Worm (Caenorhabditis elegans) whole organism, dauer: Measurements from ENCODE around the gene uggt-1.

Source experiments
- unc-62 ChIP-seq: sonication (generic microtip); optimal IDR thresholded peaks from 2 replicates; lab custom pipeline; 2017; ENCODE audit warnings: missing biosample characterization, missing genetic modification reagents, missing genetic modification characterization

Gene uggt-1

ce11 chrX:7506533-7506932 is 5.8 kb upstream of the uggt-1 start, which contains the start of gene lgc-11:
TSS of gene lgc-11 (minus strand) at chrX:7506633.
- no peak for TF ChIP-seq unc-62 (GFP tag; lab: Kevin White, UChicago)

DNA sequence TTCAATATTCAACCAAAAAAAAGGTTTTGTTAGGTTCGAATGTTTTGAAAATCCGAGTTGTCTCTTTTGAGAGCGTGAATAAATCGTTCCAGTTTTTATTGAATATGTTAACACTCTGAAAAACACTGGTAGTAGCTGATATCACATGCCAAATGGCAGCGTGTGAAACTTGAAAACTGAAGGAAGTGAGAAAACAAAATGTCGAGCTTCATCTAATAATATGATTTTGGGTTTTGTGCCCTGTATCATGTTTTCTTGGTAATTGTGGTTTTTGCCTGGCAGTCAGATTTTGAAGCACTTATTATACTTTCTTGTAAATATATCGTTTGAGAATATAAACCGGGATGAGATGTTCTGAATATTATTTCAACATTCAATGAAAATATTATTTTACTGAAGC is 2.0 kb upstream of the uggt-1 start, which contains the start of gene F48E3.6:
TSS of gene F48E3.6 (minus strand) at position 101 of the 400 bp plus-strand sequence.
- no peak for TF ChIP-seq unc-62 (GFP tag; lab: Kevin White, UChicago)

DNA sequence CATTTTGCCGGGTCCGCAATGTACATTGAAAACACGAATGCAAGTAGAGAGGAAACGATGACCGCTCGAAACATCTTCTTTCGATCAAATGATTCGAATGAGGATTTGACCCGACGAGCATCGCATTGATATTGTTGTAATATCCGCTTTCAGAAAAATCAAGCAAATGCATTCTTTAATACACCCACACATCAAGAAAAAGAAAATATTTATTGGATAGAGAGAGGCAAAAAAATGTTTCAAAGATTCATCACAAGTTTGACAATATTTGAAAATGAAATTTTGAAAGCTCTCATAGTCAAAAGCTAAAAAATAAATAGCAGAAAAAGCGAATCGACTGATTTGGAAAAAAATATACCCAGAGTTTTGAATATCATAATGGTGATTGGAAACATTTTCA is 5.3 kb downstream of the uggt-1 start, which contains the start of gene try-14:
TSS of gene try-14 (minus strand) at position 101 of the 400 bp plus-strand sequence.
- no peak for TF ChIP-seq unc-62 (GFP tag; lab: Kevin White, UChicago)

ce11 chrX:7493020-7493419 is 7.8 kb downstream of the uggt-1 start, which contains the start of gene F48E3.2:
TSS of gene F48E3.2 (minus strand) at chrX:7493120.
- TF ChIP-seq unc-62 (GFP tag; lab: Kevin White, UChicago), result no peak

- no peak for TF ChIP-seq unc-62 (GFP tag; lab: Kevin White, UChicago)
Measured at ce11 chrX:7491521-7491920, 9.3 kb downstream of the uggt-1 start.

DNA sequence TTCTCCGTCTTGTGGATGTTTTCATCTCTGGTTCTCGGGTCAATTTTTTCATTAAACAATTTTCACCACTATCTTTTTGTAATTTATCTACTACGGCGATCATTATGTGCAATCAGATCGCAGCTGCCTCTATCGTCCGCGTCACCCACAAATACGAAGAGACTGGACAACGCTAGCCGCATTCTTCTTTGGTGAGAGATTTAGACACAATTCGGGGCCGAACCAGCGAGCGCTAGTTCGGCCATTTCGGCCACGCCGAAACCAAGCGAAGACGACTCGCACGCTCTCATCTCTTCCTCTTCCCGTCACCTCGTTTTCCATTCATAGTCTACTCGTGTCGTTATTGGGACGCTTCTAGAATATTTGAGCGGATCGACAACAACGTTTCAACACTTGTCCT is 15.0 kb downstream of the uggt-1 start, which contains the start of gene gly-12:
TSS of gene gly-12 (plus strand) at position 117 of the 400 bp plus-strand sequence.
- no peak for TF ChIP-seq unc-62 (GFP tag; lab: Kevin White, UChicago)

ce11 chrX:7480756-7481155 is 20.0 kb downstream of the uggt-1 start, which contains the start of gene F48E3.9:
TSS of gene F48E3.9 (plus strand) at chrX:7481056.
- TF ChIP-seq unc-62 (GFP tag; lab: Kevin White, UChicago), result no peak

ce11 chrX:7478948-7479347 is 21.8 kb downstream of the uggt-1 start, which contains the start of gene mek-1:
TSS of gene mek-1 (plus strand) at chrX:7479248.
- TF ChIP-seq unc-62 (GFP tag; lab: Kevin White, UChicago), result no peak

DNA sequence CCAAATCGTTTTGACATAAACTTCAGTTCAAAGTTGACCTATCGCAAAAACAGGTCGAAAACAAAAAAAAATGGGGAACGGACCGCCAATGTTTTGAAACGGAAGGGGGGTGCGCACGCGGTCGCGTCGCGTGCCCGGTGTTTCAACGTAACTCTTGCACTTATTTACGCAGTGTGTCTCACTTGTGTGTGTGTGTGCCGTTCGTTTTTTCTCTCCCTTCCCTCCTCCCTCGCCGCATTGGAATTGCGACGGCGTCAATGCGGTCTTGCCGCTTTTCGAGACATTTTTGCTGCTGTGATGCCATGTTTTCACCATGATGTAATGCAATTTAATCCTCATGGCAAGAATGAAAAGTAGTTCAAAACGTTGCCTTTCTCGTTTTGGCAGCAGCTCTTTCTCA is 22.3 kb downstream of the uggt-1 start:
- no peak for TF ChIP-seq unc-62 (GFP tag; lab: Kevin White, UChicago)

- no peak for TF ChIP-seq unc-62 (GFP tag; lab: Kevin White, UChicago)
Measured at ce11 chrX:7474968-7475433, 25.8 kb downstream of the uggt-1 start, which contains the start of gene coh-1. TSS of gene coh-1 (minus strand) at chrX:7475018.

DNA sequence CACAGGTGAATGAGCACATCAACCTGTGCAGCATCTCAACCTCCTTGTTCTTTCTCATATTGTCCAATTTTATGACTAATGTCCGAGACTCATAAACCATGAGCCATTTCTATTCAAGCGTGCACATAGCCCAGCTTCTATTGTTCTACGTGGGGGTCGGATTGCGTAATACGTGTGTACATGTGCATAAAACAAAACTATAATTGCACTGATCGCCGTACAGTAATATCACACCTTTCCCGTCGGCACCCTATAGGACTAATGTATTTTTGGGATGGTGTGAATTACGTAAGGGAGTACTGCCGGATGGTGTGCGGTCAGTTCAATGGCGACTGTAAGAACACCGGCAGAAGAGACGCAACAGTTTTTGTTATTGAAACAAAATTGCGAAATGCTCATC is 30.9 kb downstream of the uggt-1 start:
- no peak for TF ChIP-seq unc-62 (GFP tag; lab: Kevin White, UChicago)

- no peak for TF ChIP-seq unc-62 (GFP tag; lab: Kevin White, UChicago)
Measured at ce11 chrX:7466682-7467081, 34.1 kb downstream of the uggt-1 start.

DNA sequence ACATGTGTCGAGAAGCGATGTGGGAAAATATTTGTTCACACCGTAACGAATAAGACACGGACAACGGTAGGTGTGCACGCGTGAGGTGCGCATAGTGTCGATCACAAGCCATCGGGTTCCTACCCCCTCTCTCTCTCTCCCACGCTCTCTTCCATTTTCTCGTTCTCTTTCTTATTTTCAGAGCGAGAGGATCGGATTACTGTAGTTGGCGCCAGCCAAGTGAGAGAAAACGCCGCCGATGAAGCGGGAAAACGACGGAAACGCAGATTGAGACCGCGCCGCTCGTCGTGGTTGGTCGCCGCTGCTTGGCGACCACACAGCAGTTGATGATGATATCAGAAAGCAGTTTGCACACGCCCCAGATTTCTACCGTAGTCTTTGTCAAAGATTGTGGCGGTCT is 36.4 kb downstream of the uggt-1 start:
- TF ChIP-seq unc-62 (GFP tag; lab: Kevin White, UChicago), result no peak

DNA sequence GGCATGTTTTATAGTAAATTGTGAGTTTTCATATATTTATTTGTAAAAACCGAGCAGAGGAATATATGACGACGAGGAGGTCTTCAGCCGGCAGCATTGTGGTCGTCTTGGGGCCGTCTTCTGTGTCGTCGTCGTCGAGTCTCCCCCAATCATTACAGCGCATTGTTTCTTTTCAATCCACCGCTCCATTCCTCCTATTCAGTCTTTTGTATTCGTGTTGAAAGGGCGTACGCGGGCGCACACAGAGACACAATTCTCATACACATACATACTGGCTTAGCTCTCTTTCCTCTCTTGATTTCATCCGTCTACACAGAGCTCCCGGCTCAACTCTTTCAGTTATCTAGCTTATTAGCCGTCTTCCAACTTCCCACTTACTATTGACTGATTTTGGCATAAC is 37.1 kb downstream of the uggt-1 start, which contains the start of gene sox-2:
TSS of gene sox-2 (minus strand) at position 100 of the 400 bp plus-strand sequence.
- TF ChIP-seq unc-62 (GFP tag; lab: Kevin White, UChicago), result no peak

ce11 chrX:7460516-7460915 is 40.3 kb downstream of the uggt-1 start:
- no peak for TF ChIP-seq unc-62 (GFP tag; lab: Kevin White, UChicago)

DNA sequence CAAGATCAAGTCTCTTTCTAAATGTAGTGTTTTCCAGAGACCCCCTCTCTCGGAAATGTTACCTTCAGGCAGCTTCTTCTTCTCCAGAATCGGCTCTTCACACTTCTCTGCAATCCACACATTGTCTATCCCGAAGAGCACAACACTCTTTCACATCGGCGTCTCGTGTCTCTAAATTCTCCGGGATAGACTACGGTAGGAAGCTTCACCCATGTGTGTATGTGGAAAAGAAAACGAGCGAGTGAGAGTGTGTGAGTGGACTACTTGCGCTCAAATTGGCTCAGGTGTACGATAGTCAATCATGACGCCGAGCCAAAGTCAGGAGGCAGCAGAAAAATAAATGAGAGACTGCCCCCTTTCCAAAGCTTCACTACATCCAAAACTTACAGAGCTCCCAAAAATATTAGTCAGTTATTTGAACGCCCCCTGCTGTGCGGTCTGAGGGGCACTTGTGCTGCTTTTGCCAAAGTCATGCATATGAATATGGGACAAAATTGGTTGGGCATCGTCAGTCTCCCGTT is 43.6 kb downstream of the uggt-1 start:
- TF ChIP-seq unc-62 (GFP tag; lab: Kevin White, UChicago), result no peak

ce11 chrX:7455960-7456359 is 44.8 kb downstream of the uggt-1 start:
- no peak for TF ChIP-seq unc-62 (GFP tag; lab: Kevin White, UChicago)
